Fruit fly (Drosophila melanogaster) whole organism, embryonic: ENCODE results near the gene Sld5.

Source experiments
- Bteb2 ChIP-seq: fragments of 200-800 bp; sonication (Bioruptor generic); optimal IDR thresholded peaks from 2 replicates; lab custom pipeline; 2016; ENCODE audit warnings: missing biosample characterization, missing genetic modification characterization
- CG1024 ChIP-seq: fragments of 200-800 bp; sonication (Bioruptor generic); IDR thresholded peaks from 2 replicates; pipeline ENCODE4 v1.3.6; 2022; ENCODE audit warnings: missing biosample characterization, missing genetic modification characterization
- CG10565 ChIP-seq: fragments of 200-800 bp; sonication (Bioruptor generic); optimal IDR thresholded peaks from 3 replicates; lab custom pipeline; 2016; ENCODE audit warnings: missing biosample characterization, mild to moderate bottlenecking, missing genetic modification characterization
- CG10959 ChIP-seq: fragments of 200-800 bp; sonication (Bioruptor generic); IDR thresholded peaks from 2 replicates; pipeline ENCODE4 v1.3.6; 2022; ENCODE audit warnings: missing biosample characterization, missing genetic modification characterization
- CG12071 ChIP-seq: fragments of 200-800 bp; sonication (Bioruptor generic); optimal IDR thresholded peaks from 3 replicates; lab custom pipeline; 2018; ENCODE audit warnings: missing biosample characterization, mild to moderate bottlenecking, missing genetic modification characterization
- CG13894 ChIP-seq: fragments of 200-800 bp; sonication (Bioruptor generic); optimal IDR thresholded peaks from 3 replicates; lab custom pipeline; 2018; ENCODE audit warnings: missing biosample characterization, mild to moderate bottlenecking, missing genetic modification characterization, moderate library complexity
- CG18011 ChIP-seq: fragments of 200-800 bp; sonication (Bioruptor generic); optimal IDR thresholded peaks from 2 replicates; lab custom pipeline; 2017; ENCODE audit warnings: missing biosample characterization, missing genetic modification characterization, mild to moderate bottlenecking, moderate library complexity, missing genotype
- CG2889 ChIP-seq: fragments of 200-800 bp; sonication (Bioruptor generic); IDR thresholded peaks from 3 replicates; pipeline ENCODE4 v1.3.6; 2022; ENCODE audit warnings: missing biosample characterization, missing genetic modification characterization
- CG3995 ChIP-seq: fragments of 200-800 bp; sonication (Bioruptor generic); optimal IDR thresholded peaks from 3 replicates; lab custom pipeline; 2016; ENCODE audit warnings: missing biosample characterization, missing genetic modification characterization
- CG4360 ChIP-seq: fragments of 200-800 bp; sonication (Bioruptor generic); IDR thresholded peaks from 2 replicates; pipeline ENCODE4 v1.3.6; 2022; ENCODE audit warnings: missing biosample characterization, missing genetic modification characterization
- CG6791 ChIP-seq: fragments of 200-800 bp; sonication (Bioruptor generic); IDR thresholded peaks from 3 replicates; pipeline ENCODE4 v1.3.6; 2022; ENCODE audit warnings: missing biosample characterization, missing genetic modification characterization; ENCODE audit not compliant: partially characterized antibody
- CG7745 ChIP-seq: fragments of 200-800 bp; sonication (Bioruptor generic); optimal IDR thresholded peaks from 2 replicates; lab custom pipeline; 2018; ENCODE audit warnings: missing biosample characterization, mild to moderate bottlenecking, missing genetic modification characterization, moderate library complexity
- CG8089 ChIP-seq: fragments of 200-800 bp; sonication (Bioruptor generic); optimal IDR thresholded peaks from 3 replicates; lab custom pipeline; 2016; ENCODE audit warnings: missing biosample characterization, missing genetic modification characterization
- CG8944 ChIP-seq: fragments of 200-800 bp; sonication (Bioruptor generic); optimal IDR thresholded peaks from 3 replicates; lab custom pipeline; 2016; ENCODE audit warnings: missing biosample characterization, missing genetic modification characterization
- CG9215 ChIP-seq: fragments of 200-800 bp; sonication (Bioruptor generic); IDR thresholded peaks from 2 replicates; pipeline ENCODE4 v1.3.6; 2022; ENCODE audit warnings: missing biosample characterization, missing genetic modification characterization
- CrebB ChIP-seq: fragments of 200-800 bp; sonication (Bioruptor generic); optimal IDR thresholded peaks from 3 replicates; lab custom pipeline; 2018; ENCODE audit warnings: missing biosample characterization, mild to moderate bottlenecking, missing genetic modification characterization
- Dbx ChIP-seq: fragments of 200-800 bp; sonication (Bioruptor generic); IDR thresholded peaks from 3 replicates; pipeline ENCODE4 v1.3.6; 2022; ENCODE audit warnings: missing biosample characterization, missing genetic modification characterization
- Dref ChIP-seq: fragments of 200-800 bp; sonication (Bioruptor generic); IDR thresholded peaks from 2 replicates; pipeline ENCODE4 v1.3.6; 2022; ENCODE audit warnings: missing biosample characterization, missing genetic modification characterization
- HLHmδ ChIP-seq: fragments of 200-800 bp; sonication (Bioruptor generic); optimal IDR thresholded peaks from 2 replicates; lab custom pipeline; 2018; ENCODE audit warnings: missing biosample characterization, mild to moderate bottlenecking, missing genetic modification characterization, moderate library complexity
- Hr51 ChIP-seq, 2 experiments: fragments of 200-800 bp; sonication (Bioruptor generic); optimal IDR thresholded peaks; 2 replicates in 1 of 2; 3 replicates in 1 of 2; lab custom pipeline; 2016 to 2018; ENCODE audit warnings: missing biosample characterization in 2 of 2, missing genetic modification characterization in 2 of 2, mild to moderate bottlenecking in 1 of 2, moderate library complexity in 1 of 2
- NfI ChIP-seq: fragments of 200-800 bp; sonication (Bioruptor generic); optimal IDR thresholded peaks from 3 replicates; lab custom pipeline; 2018; ENCODE audit warnings: missing biosample characterization, mild to moderate bottlenecking, missing genetic modification characterization, moderate library complexity
- Sry-β ChIP-seq: fragments of 200-800 bp; sonication (Bioruptor generic); optimal IDR thresholded peaks from 2 replicates; lab custom pipeline; 2018; ENCODE audit warnings: missing biosample characterization, mild to moderate bottlenecking, missing genetic modification characterization, moderate library complexity
- amos ChIP-seq: fragments of 200-800 bp; sonication (Bioruptor generic); IDR thresholded peaks from 2 replicates; pipeline ENCODE4 v1.3.6; 2022; ENCODE audit warnings: missing biosample characterization, missing genetic modification characterization; ENCODE audit not compliant: partially characterized antibody
- ash1 ChIP-seq: fragments of 200-800 bp; sonication (Bioruptor generic); optimal IDR thresholded peaks from 2 replicates; lab custom pipeline; 2018; ENCODE audit warnings: missing biosample characterization, mild to moderate bottlenecking, missing genetic modification characterization
- bab2 ChIP-seq: fragments of 200-800 bp; sonication (Bioruptor generic); optimal IDR thresholded peaks from 2 replicates; lab custom pipeline; 2016; ENCODE audit warnings: missing biosample characterization, missing genetic modification characterization
- bigmax ChIP-seq: fragments of 200-800 bp; sonication (Bioruptor generic); optimal IDR thresholded peaks from 2 replicates; lab custom pipeline; 2018; ENCODE audit warnings: missing biosample characterization, mild to moderate bottlenecking, missing genetic modification characterization
- chm ChIP-seq: fragments of 200-800 bp; sonication (Bioruptor generic); IDR thresholded peaks from 2 replicates; pipeline ENCODE4 v1.3.6; 2022; ENCODE audit warnings: missing biosample characterization, missing genetic modification characterization
- dan ChIP-seq: fragments of 200-800 bp; sonication (Bioruptor generic); IDR thresholded peaks from 2 replicates; pipeline ENCODE4 v1.3.6; 2022; ENCODE audit warnings: missing biosample characterization, missing genetic modification characterization
- disco-r ChIP-seq: fragments of 200-800 bp; sonication (Bioruptor generic); optimal IDR thresholded peaks from 2 replicates; lab custom pipeline; 2016; ENCODE audit warnings: missing biosample characterization, missing genetic modification characterization
- dmrt99B ChIP-seq: fragments of 200-800 bp; sonication (Bioruptor generic); optimal IDR thresholded peaks from 2 replicates; lab custom pipeline; 2018; ENCODE audit warnings: missing biosample characterization, mild to moderate bottlenecking, missing genetic modification characterization, moderate library complexity
- ems ChIP-seq: fragments of 200-800 bp; sonication (Bioruptor generic); optimal IDR thresholded peaks from 3 replicates; lab custom pipeline; 2016; ENCODE audit warnings: missing biosample characterization, missing genetic modification characterization
- en ChIP-seq: fragments of 200-800 bp; sonication (Bioruptor generic); optimal IDR thresholded peaks from 2 replicates; lab custom pipeline; 2016; ENCODE audit warnings: missing biosample characterization, missing genetic modification characterization
- esg ChIP-seq: fragments of 200-800 bp; sonication (Bioruptor generic); conservative IDR thresholded peaks from 2 replicates; pipeline ENCODE4 v1.3.6; 2022; ENCODE audit warnings: missing biosample characterization, missing genetic modification characterization
- jing ChIP-seq: fragments of 200-800 bp; sonication (Bioruptor generic); optimal IDR thresholded peaks from 2 replicates; lab custom pipeline; 2018; ENCODE audit warnings: missing biosample characterization, mild to moderate bottlenecking, missing genetic modification characterization
- mld ChIP-seq: fragments of 200-800 bp; sonication (Bioruptor generic); IDR thresholded peaks from 3 replicates; pipeline ENCODE4 v1.3.6; 2022; ENCODE audit warnings: missing biosample characterization, missing genetic modification characterization; ENCODE audit not compliant: partially characterized antibody
- onecut ChIP-seq: fragments of 200-800 bp; sonication (Bioruptor generic); IDR thresholded peaks from 2 replicates; pipeline ENCODE4 v1.3.6; 2022; ENCODE audit warnings: missing biosample characterization, missing genetic modification characterization
- pfk ChIP-seq: fragments of 200-800 bp; sonication (Bioruptor generic); optimal IDR thresholded peaks from 2 replicates; lab custom pipeline; 2018; ENCODE audit warnings: missing biosample characterization, mild to moderate bottlenecking, missing genetic modification characterization, moderate library complexity
- schlank ChIP-seq: fragments of 200-800 bp; sonication (Bioruptor generic); optimal IDR thresholded peaks from 2 replicates; lab custom pipeline; 2018; ENCODE audit warnings: missing biosample characterization, mild to moderate bottlenecking, missing genetic modification characterization
- sima ChIP-seq: fragments of 200-800 bp; sonication (Bioruptor generic); optimal IDR thresholded peaks from 2 replicates; lab custom pipeline; 2016; ENCODE audit warnings: missing biosample characterization, missing genetic modification characterization
- sob ChIP-seq: fragments of 200-800 bp; sonication (Bioruptor generic); IDR thresholded peaks from 2 replicates; pipeline ENCODE4 v1.3.6; 2022; ENCODE audit warnings: missing biosample characterization, missing genetic modification characterization
- ssp ChIP-seq: fragments of 200-800 bp; sonication (Bioruptor generic); IDR thresholded peaks from 2 replicates; pipeline ENCODE4 v1.3.6; 2022; ENCODE audit warnings: missing biosample characterization, missing genetic modification characterization
- stwl ChIP-seq: fragments of 200-800 bp; sonication (Bioruptor generic); optimal IDR thresholded peaks from 3 replicates; lab custom pipeline; 2018; ENCODE audit warnings: missing biosample characterization, mild to moderate bottlenecking, missing genetic modification characterization, moderate library complexity
- tap ChIP-seq: fragments of 200-800 bp; optimal IDR thresholded peaks from 3 replicates; lab custom pipeline; 2019; ENCODE audit warnings: missing biosample characterization, mild to moderate bottlenecking, missing genetic modification characterization, moderate library complexity
- tin ChIP-seq: fragments of 200-800 bp; sonication (Bioruptor generic); optimal IDR thresholded peaks from 3 replicates; lab custom pipeline; 2016; ENCODE audit warnings: missing biosample characterization, missing genetic modification characterization
- trem ChIP-seq: fragments of 200-800 bp; optimal IDR thresholded peaks from 3 replicates; lab custom pipeline; 2019; ENCODE audit warnings: missing biosample characterization, mild to moderate bottlenecking, missing genetic modification characterization, moderate library complexity
- zen ChIP-seq: fragments of 200-800 bp; sonication (Bioruptor generic); optimal IDR thresholded peaks from 3 replicates; lab custom pipeline; 2018; ENCODE audit warnings: missing biosample characterization, mild to moderate bottlenecking, missing genetic modification characterization, moderate library complexity
- zf30C ChIP-seq: fragments of 200-800 bp; sonication (Bioruptor generic); optimal IDR thresholded peaks from 3 replicates; lab custom pipeline; 2018; ENCODE audit warnings: missing biosample characterization, mild to moderate bottlenecking, missing genetic modification characterization

Gene Sld5

DNA sequence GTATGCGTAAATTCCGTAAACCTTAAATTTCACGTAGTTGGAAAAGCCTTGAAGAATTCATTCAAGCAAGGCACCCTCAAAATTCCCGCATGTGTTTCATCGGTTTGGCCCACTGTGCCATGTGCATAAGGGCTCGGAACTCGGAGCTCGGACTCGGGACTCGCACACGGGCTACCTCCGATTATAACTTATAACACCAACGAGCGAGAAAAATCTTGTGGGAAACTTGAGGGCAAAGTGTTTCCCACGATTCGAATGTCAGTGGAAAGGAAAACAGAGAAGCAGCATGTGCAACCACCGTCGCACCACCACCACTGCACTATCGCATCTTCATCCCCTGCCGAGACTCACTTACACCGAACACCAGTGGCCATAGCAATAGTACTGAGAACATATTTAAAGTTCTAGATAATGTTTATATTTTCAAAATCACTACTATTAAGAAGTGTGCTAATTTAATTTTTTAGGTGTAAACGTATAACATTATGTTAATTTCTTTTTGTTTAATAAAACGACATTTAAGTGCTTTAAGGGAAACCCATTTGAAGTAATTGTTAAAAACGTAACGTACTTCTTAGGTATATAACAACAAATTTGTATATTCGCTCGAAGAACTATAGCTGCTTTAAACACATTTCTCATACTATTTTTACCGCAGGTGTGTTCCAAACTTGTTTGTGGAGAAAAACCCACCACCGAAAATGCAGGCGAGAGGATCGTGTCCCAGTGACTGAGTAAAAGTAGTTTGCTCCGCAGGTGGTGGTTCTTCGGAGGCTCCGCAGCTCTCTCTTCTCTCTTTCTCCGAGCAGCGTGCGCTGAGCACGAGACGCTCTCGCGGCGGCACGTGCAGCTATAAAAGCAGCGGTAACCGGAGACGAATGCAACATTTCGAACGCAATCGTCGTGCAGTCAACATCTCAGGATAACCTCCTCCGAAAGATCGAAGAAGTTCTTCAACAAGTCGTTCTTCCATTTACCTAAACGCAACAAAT is 19.9 kb downstream of the Sld5 start (continued):
- TF ChIP-seq bab2 (GFP tag; lab: Kevin White, UChicago) (peak; percentile 77), Dref (GFP tag; lab: Robert Waterston, UW) (no peak), ssp (GFP tag; lab: Robert Waterston, UW) (peak; percentile 50; the same call in 1 of the 2 replicates), sima (GFP tag; lab: Kevin White, UChicago) (no peak), jing (GFP tag; lab: Kevin White, UChicago) (peak; percentile 55), pfk (GFP tag; lab: Kevin White, UChicago) (no peak), Dbx (GFP tag; lab: Robert Waterston, UW) (no peak), tap (tag; lab: Kevin White, UChicago) (peak; percentile 88), CrebB (tag; lab: Kevin White, UChicago) (peak; percentile 59), zen (tag; lab: Kevin White, UChicago) (peak; percentile 97), ash1 (GFP tag; lab: Kevin White, UChicago) (no peak), CG9215 (peak; percentile 21; the same call in 1 of the 2 replicates), CG18011 (no peak), CG6791 (GFP tag; lab: Robert Waterston, UW) (peak; percentile 67; the same call in 2 of the 3 replicates), CG1024 (GFP tag; lab: Robert Waterston, UW) (peak; percentile 15; the same call in 1 of the 2 replicates), en (peak; percentile 82), sob (0 out of 2 replicates have a peak, but pooled peaks have one; percentile 24), CG10565 (GFP tag; lab: Kevin White, UChicago) (peak; percentile 17), CG10959 (GFP tag; lab: Robert Waterston, UW) (peak; percentile 85), zf30C (GFP tag; lab: Kevin White, UChicago) (no peak), CG7745 (peak; percentile 76), ems (GFP tag; lab: Kevin White, UChicago) (peak; percentile 51), CG3995 (GFP tag; lab: Kevin White, UChicago) (no peak), CG8944 (peak; percentile 44), CG13894 (tag; lab: Kevin White, UChicago) (no peak), bigmax (GFP tag; lab: Kevin White, UChicago) (no peak), Sry-β (GFP tag; lab: Kevin White, UChicago) (peak; percentile 66), dmrt99B (tag; lab: Kevin White, UChicago) (peak; percentile 93), CG12071 (GFP tag; lab: Kevin White, UChicago) (peak; percentile 56), NfI (GFP tag; lab: Kevin White, UChicago) (peak; percentile 61), stwl (tag; lab: Kevin White, UChicago) (no peak), dan (GFP tag; lab: Robert Waterston, UW) (peak; percentile 52; the same call in 1 of the 2 replicates), HLHmδ (GFP tag; lab: Kevin White, UChicago) (peak; percentile 99), schlank (tag; lab: Kevin White, UChicago) (no peak), tin (GFP tag; lab: Kevin White, UChicago) (peak; percentile 77), onecut (GFP tag; lab: Robert Waterston, UW) (peak; percentile 83), esg (GFP tag; lab: Robert Waterston, UW) (peak; percentile 59), amos (GFP tag; lab: Robert Waterston, UW) (peak; percentile 23; the same call in 1 of the 2 replicates), CG8089 (GFP tag; lab: Kevin White, UChicago) (peak; percentile 73), disco-r (GFP tag; lab: Kevin White, UChicago) (peak; percentile 50), mld (GFP tag; lab: Robert Waterston, UW) (no peak), chm (GFP tag; lab: Robert Waterston, UW) (peak; percentile 31; the same call in 1 of the 2 replicates), Bteb2 (GFP tag; lab: Kevin White, UChicago) (no peak), CG4360 (GFP tag; lab: Robert Waterston, UW) (peak; percentile 38; the same call in 1 of the 2 replicates), Hr51 (GFP tag; optimal IDR thresholded peaks at IDR 0.05; lab: Kevin White, UChicago) (peak; percentile 33 to 74), trem (tag; lab: Kevin White, UChicago) (peak; percentile 96), CG2889 (GFP tag; lab: Robert Waterston, UW) (no peak)
